Worm (Caenorhabditis elegans) whole organism, L1 larva: ENCODE data around the gene pho-7.
A peak's percentile ranks its signal among the peaks of the same experiment; 100 is the strongest.

Source experiments
- blmp-1 ChIP-seq: fragments of 150-350 bp; optimal IDR thresholded peaks from 2 replicates; lab custom pipeline; 2014; ENCODE audit warnings: missing biosample characterization, missing genetic modification characterization
- ceh-90 ChIP-seq: sonication (generic microtip); optimal IDR thresholded peaks from 2 replicates; lab custom pipeline; 2016; ENCODE audit warnings: missing genetic modification characterization, missing compliant biosample characterization
- dpl-1 ChIP-seq, 3 experiments: fragments of 150-350 bp in 2 of 3; sonication (generic microtip) in 1 of 3; optimal IDR thresholded peaks; 2 replicates each; lab custom pipeline; 2014 to 2017; ENCODE audit warnings: missing biosample characterization in 3 of 3, missing genetic modification characterization in 3 of 3, missing genetic modification reagents in 3 of 3
- elt-2 ChIP-seq: sonication (generic microtip); optimal IDR thresholded peaks from 2 replicates; lab custom pipeline; 2016; ENCODE audit warnings: missing genetic modification characterization, mild to moderate bottlenecking, inconsistent platforms, missing compliant biosample characterization, missing genetic modification reagents
- fos-1 ChIP-seq: fragments of 150-350 bp; optimal IDR thresholded peaks from 2 replicates; lab custom pipeline; 2014; ENCODE audit warnings: missing biosample characterization, missing genetic modification characterization
- lsy-2 ChIP-seq, 2 experiments: fragments of 150-350 bp; optimal IDR thresholded peaks; 2 replicates each; lab custom pipeline; 2014; ENCODE audit warnings: missing biosample characterization in 2 of 2, missing genetic modification characterization in 2 of 2
- nhr-11 ChIP-seq: fragments of 150-350 bp; optimal IDR thresholded peaks from 2 replicates; lab custom pipeline; 2014; ENCODE audit warnings: missing biosample characterization, missing genetic modification characterization
- pqm-1 ChIP-seq: sonication (generic microtip); optimal IDR thresholded peaks from 3 replicates; lab custom pipeline; 2017; ENCODE audit warnings: missing biosample characterization, missing genetic modification characterization
- skn-1 ChIP-seq: fragments of 150-350 bp; optimal IDR thresholded peaks from 2 replicates; lab custom pipeline; 2014; ENCODE audit warnings: missing biosample characterization, missing genetic modification characterization
- snu-23 ChIP-seq: sonication (generic microtip); optimal IDR thresholded peaks from 2 replicates; lab custom pipeline; 2016; ENCODE audit warnings: missing genetic modification characterization, missing compliant biosample characterization
- unc-130 ChIP-seq: fragments of 150-350 bp; optimal IDR thresholded peaks from 2 replicates; lab custom pipeline; 2017; ENCODE audit warnings: missing biosample characterization, missing genetic modification characterization, inconsistent platforms
- unc-62 ChIP-seq: fragments of 150-350 bp; optimal IDR thresholded peaks from 2 replicates; lab custom pipeline; 2014; ENCODE audit warnings: missing biosample characterization, missing genetic modification reagents, missing genetic modification characterization
- zag-1 ChIP-seq: fragments of 150-350 bp; optimal IDR thresholded peaks from 2 replicates; lab custom pipeline; 2014; ENCODE audit warnings: missing biosample characterization, missing genetic modification characterization

ce11 chrX:10909661-10910060 is 31.5 kb downstream of the pho-7 start:
- TF ChIP-seq elt-2 (tag; lab: Kevin White, UChicago) (no peak), pqm-1 (tag; lab: Kevin White, UChicago) (no peak), dpl-1 (GFP tag; optimal IDR thresholded peaks at IDR 0.05; lab: Kevin White, UChicago) (no peak), blmp-1 (tag; lab: Kevin White, UChicago) (no peak), skn-1 (tag; lab: Kevin White, UChicago) (no peak), unc-62 (GFP tag; lab: Kevin White, UChicago) (no peak), zag-1 (tag; lab: Kevin White, UChicago) (no peak), lsy-2 (tag; optimal IDR thresholded peaks at IDR 0.05; lab: Kevin White, UChicago) (peak in 1 of 2 experiments; percentile 33), snu-23 (GFP tag; lab: Kevin White, UChicago) (peak; percentile 12), nhr-11 (tag; lab: Kevin White, UChicago) (no peak), ceh-90 (tag; lab: Kevin White, UChicago) (no peak), fos-1 (no peak), unc-130 (tag; lab: Kevin White, UChicago) (no peak)
